Worm (Caenorhabditis elegans) whole organism, L1 larva: ENCODE data around the gene D2062.4.
"Not testable (repeated sequence)": the region's sequence is repeated elsewhere in the genome, so short reads cannot be mapped to it uniquely, and the experiment has no call there.

ENCODE experiments used
- C04F5.9 ChIP-seq: sonication (generic microtip); optimal IDR thresholded peaks from 2 replicates; lab custom pipeline; 2016; ENCODE audit warnings: missing genetic modification characterization, missing compliant biosample characterization
- Y116A8C.19 ChIP-seq: sonication (generic microtip); optimal IDR thresholded peaks from 2 replicates; lab custom pipeline; 2016; ENCODE audit warnings: missing compliant biosample characterization, missing genetic modification characterization, borderline replicate concordance
- alr-1 ChIP-seq: fragments of 200-800 bp; sonication (Bioruptor generic); optimal IDR thresholded peaks from 2 replicates; lab custom pipeline; 2018; ENCODE audit warnings: borderline replicate concordance, mild to moderate bottlenecking, missing genetic modification characterization, missing compliant biosample characterization
- ceh-63 ChIP-seq: fragments of 200-800 bp; sonication (Bioruptor generic); optimal IDR thresholded peaks from 2 replicates; lab custom pipeline; 2018; ENCODE audit warnings: mild to moderate bottlenecking, missing genetic modification characterization, missing compliant biosample characterization
- ces-1 ChIP-seq: fragments of 150-350 bp; optimal IDR thresholded peaks from 2 replicates; lab custom pipeline; 2014; ENCODE audit warnings: missing biosample characterization, missing genetic modification reagents, missing genetic modification characterization
- dsc-1 ChIP-seq: sonication (generic microtip); optimal IDR thresholded peaks from 2 replicates; lab custom pipeline; 2016; ENCODE audit warnings: mild to moderate bottlenecking, missing genetic modification characterization, missing compliant biosample characterization
- efl-1 ChIP-seq, 4 experiments: fragments of 150-350 bp; optimal IDR thresholded peaks in 3 of 4; peaks in 1 of 4; 1 replicate in 1 of 4; 2 replicates in 3 of 4; lab custom pipeline; 2014; ENCODE audit warnings: missing biosample characterization in 2 of 4, missing genetic modification characterization in 2 of 4, missing genetic modification reagents in 2 of 4
- efl-3 ChIP-seq: fragments of 200-800 bp; sonication (Bioruptor generic); optimal IDR thresholded peaks from 2 replicates; lab custom pipeline; 2018; ENCODE audit warnings: mild to moderate bottlenecking, missing genetic modification characterization, missing compliant biosample characterization
- egl-13 ChIP-seq: sonication (generic microtip); optimal IDR thresholded peaks from 2 replicates; lab custom pipeline; 2016; ENCODE audit warnings: missing genotype, missing genetic modification reagents, missing genetic modification characterization, missing compliant biosample characterization
- elt-2 ChIP-seq: sonication (generic microtip); optimal IDR thresholded peaks from 2 replicates; lab custom pipeline; 2016; ENCODE audit warnings: missing genetic modification characterization, mild to moderate bottlenecking, inconsistent platforms, missing compliant biosample characterization, missing genetic modification reagents
- hpl-2 ChIP-seq: fragments of 150-350 bp; optimal IDR thresholded peaks from 2 replicates; lab custom pipeline; 2014; ENCODE audit warnings: missing biosample characterization, missing genetic modification reagents, missing genetic modification characterization
- jun-1 ChIP-seq: fragments of 150-350 bp; optimal IDR thresholded peaks from 2 replicates; lab custom pipeline; 2014; ENCODE audit warnings: missing biosample characterization, missing genetic modification reagents, missing genetic modification characterization
- lin-13 ChIP-seq: fragments of 150-350 bp; optimal IDR thresholded peaks from 2 replicates; lab custom pipeline; 2014; ENCODE audit warnings: missing biosample characterization, missing genetic modification reagents, missing genetic modification characterization
- lin-15B ChIP-seq: fragments of 150-350 bp; sonication (generic microtip); optimal IDR thresholded peaks from 3 replicates; lab custom pipeline; 2014; ENCODE audit warnings: missing biosample characterization, missing genetic modification characterization
- lin-35 ChIP-seq, 2 experiments: fragments of 150-350 bp; optimal IDR thresholded peaks; 2 replicates each; lab custom pipeline; 2014; ENCODE audit warnings: missing biosample characterization in 2 of 2, missing genetic modification characterization in 2 of 2, missing genetic modification reagents in 2 of 2
- lir-3 ChIP-seq: sonication (generic microtip); optimal IDR thresholded peaks from 2 replicates; lab custom pipeline; 2016; ENCODE audit warnings: mild to moderate bottlenecking, missing genetic modification characterization, moderate library complexity, missing compliant biosample characterization; ENCODE audit not compliant: poor library complexity
- lsy-2 ChIP-seq, 2 experiments: fragments of 150-350 bp; optimal IDR thresholded peaks; 2 replicates each; lab custom pipeline; 2014; ENCODE audit warnings: missing biosample characterization in 2 of 2, missing genetic modification characterization in 2 of 2
- nhr-12 ChIP-seq: sonication (generic microtip); optimal IDR thresholded peaks from 2 replicates; lab custom pipeline; 2017; ENCODE audit warnings: missing biosample characterization, missing genetic modification characterization
- nhr-19 ChIP-seq: fragments of 200-800 bp; sonication (Bioruptor generic); conservative IDR thresholded peaks from 2 replicates; pipeline ENCODE4 v1.3.6; 2022; ENCODE audit warnings: missing genetic modification characterization, missing compliant biosample characterization
- nhr-237 ChIP-seq: fragments of 150-350 bp; optimal IDR thresholded peaks from 2 replicates; lab custom pipeline; 2014; ENCODE audit warnings: missing biosample characterization, missing genetic modification characterization
- nhr-47 ChIP-seq: sonication (generic microtip); optimal IDR thresholded peaks from 2 replicates; lab custom pipeline; 2016; ENCODE audit warnings: mild to moderate bottlenecking, missing genetic modification characterization, moderate library complexity, missing compliant biosample characterization
- nhr-71 ChIP-seq: sonication (generic microtip); optimal IDR thresholded peaks from 2 replicates; lab custom pipeline; 2016; ENCODE audit warnings: mild to moderate bottlenecking, missing genetic modification characterization, moderate library complexity, missing compliant biosample characterization
- nhr-77 ChIP-seq: fragments of 150-350 bp; optimal IDR thresholded peaks from 2 replicates; lab custom pipeline; 2014; ENCODE audit warnings: missing biosample characterization, missing genetic modification characterization
- nhr-84 ChIP-seq: sonication (generic microtip); optimal IDR thresholded peaks from 2 replicates; lab custom pipeline; 2017; ENCODE audit warnings: missing biosample characterization, missing genetic modification characterization
- nhr-85 ChIP-seq: sonication (generic microtip); peaks from one replicate; lab custom pipeline; 2016; ENCODE audit warnings: missing genetic modification characterization, inconsistent platforms, missing compliant biosample characterization
- pag-3 ChIP-seq: sonication (generic microtip); optimal IDR thresholded peaks from 2 replicates; lab custom pipeline; 2017; ENCODE audit warnings: missing genetic modification characterization, mild to moderate bottlenecking, missing compliant biosample characterization, antibody characterized with exemption, borderline replicate concordance; ENCODE audit not compliant: insufficient read depth
- pax-3 ChIP-seq: fragments of 200-800 bp; sonication (Bioruptor generic); optimal IDR thresholded peaks from 2 replicates; lab custom pipeline; 2018; ENCODE audit warnings: mild to moderate bottlenecking, missing genetic modification characterization, moderate library complexity, missing compliant biosample characterization
- rnt-1 ChIP-seq: sonication (generic microtip); optimal IDR thresholded peaks from 2 replicates; lab custom pipeline; 2016; ENCODE audit warnings: mild to moderate bottlenecking, missing genetic modification characterization, moderate library complexity, missing compliant biosample characterization
- skn-1 ChIP-seq: fragments of 150-350 bp; optimal IDR thresholded peaks from 2 replicates; lab custom pipeline; 2014; ENCODE audit warnings: missing biosample characterization, missing genetic modification characterization
- snu-23 ChIP-seq: sonication (generic microtip); optimal IDR thresholded peaks from 2 replicates; lab custom pipeline; 2016; ENCODE audit warnings: missing genetic modification characterization, missing compliant biosample characterization
- tbx-2 ChIP-seq: sonication (generic microtip); optimal IDR thresholded peaks from 2 replicates; lab custom pipeline; 2016; ENCODE audit warnings: missing genetic modification characterization, missing compliant biosample characterization
- tlp-1 ChIP-seq: fragments of 150-350 bp; optimal IDR thresholded peaks from 2 replicates; lab custom pipeline; 2014; ENCODE audit warnings: missing biosample characterization, missing genetic modification characterization
- unc-130 ChIP-seq: fragments of 150-350 bp; optimal IDR thresholded peaks from 2 replicates; lab custom pipeline; 2017; ENCODE audit warnings: missing biosample characterization, missing genetic modification characterization, inconsistent platforms
- zag-1 ChIP-seq: fragments of 150-350 bp; optimal IDR thresholded peaks from 2 replicates; lab custom pipeline; 2014; ENCODE audit warnings: missing biosample characterization, missing genetic modification characterization

The D2062.4 gene

ce11 chrII:2622936-2623452, at the start of gene D2062.4:
TSS of gene D2062.4 (plus strand) at chrII:2623402.
- not testable (repeated sequence) for TF ChIP-seq nhr-84 (tag; lab: Kevin White, UChicago); elt-2 (tag; lab: Kevin White, UChicago); lin-13 (GFP tag; lab: Kevin White, UChicago)

ce11 chrII:2578216-2578615, 45.0 kb upstream of the D2062.4 start:
- no peak for TF ChIP-seq tlp-1 (tag; lab: Kevin White, UChicago)
- TF ChIP-seq efl-1 (optimal IDR thresholded peaks at IDR 0.05; lab: Kevin White, UChicago), result no peak
- TF ChIP-seq efl-1 (GFP tag; optimal IDR thresholded peaks at IDR 0.05 in 1 of 2; lab: Kevin White, UChicago), result peak in 1 of 2 experiments; percentile 5

ce11 chrII:2583044-2583443, 40.2 kb upstream of the D2062.4 start, which contains the start of gene sri-74:
TSS of gene sri-74 (minus strand) at chrII:2583144.
- TF ChIP-seq nhr-12 (no peak), hpl-2 (GFP tag; lab: Kevin White, UChicago) (no peak), tbx-2 (tag; lab: Kevin White, UChicago) (no peak), alr-1 (tag; lab: Kevin White, UChicago) (no peak), zag-1 (no peak), unc-130 (tag; lab: Kevin White, UChicago) (no peak), nhr-237 (tag; lab: Kevin White, UChicago) (no peak), pax-3 (no peak), jun-1 (tag; lab: Kevin White, UChicago) (no peak), lir-3 (tag; lab: Kevin White, UChicago) (no peak), Y116A8C.19 (tag; lab: Kevin White, UChicago) (no peak), ces-1 (GFP tag; lab: Kevin White, UChicago) (no peak), tlp-1 (tag; lab: Kevin White, UChicago) (no peak)
- TF ChIP-seq, all 84 proteins: peak for 0

ce11 chrII:2585493-2585892, 37.7 kb upstream of the D2062.4 start, which contains the start of gene sri-36:
TSS of gene sri-36 (minus strand) at chrII:2585593.
- TF ChIP-seq efl-3 (GFP tag; lab: Kevin White, UChicago), result no peak
- no peak for TF ChIP-seq ceh-63 (GFP tag; lab: Kevin White, UChicago)
- no peak for TF ChIP-seq pag-3 (tag; lab: Kevin White, UChicago)
- no peak for TF ChIP-seq nhr-71 (tag; lab: Kevin White, UChicago)
- TF ChIP-seq nhr-19 (GFP tag; lab: Robert Waterston, UW), result no peak
- no peak for TF ChIP-seq nhr-85 (tag; lab: Kevin White, UChicago)
- no peak for TF ChIP-seq rnt-1 (tag; lab: Kevin White, UChicago)
- no peak for TF ChIP-seq nhr-47 (tag; lab: Kevin White, UChicago)
- no peak for TF ChIP-seq egl-13 (tag; lab: Kevin White, UChicago)
- no peak for TF ChIP-seq lsy-2 (tag; optimal IDR thresholded peaks at IDR 0.05; lab: Kevin White, UChicago)
- TF ChIP-seq snu-23 (GFP tag; lab: Kevin White, UChicago), result no peak
- no peak for TF ChIP-seq nhr-77 (tag; lab: Kevin White, UChicago)
- no peak for TF ChIP-seq dsc-1

ce11 chrII:2586861-2587554, 36.2 kb upstream of the D2062.4 start, which contains the start of the genes F33H12.7 and sri-39:
TSS of gene F33H12.7 (minus strand) at chrII:2586911.
TSS of gene sri-39 (plus strand) at chrII:2587504.
- TF ChIP-seq elt-2 (tag; lab: Kevin White, UChicago) (peak; percentile 96), efl-1 (optimal IDR thresholded peaks at IDR 0.05; lab: Kevin White, UChicago) (no peak), efl-1 (GFP tag; optimal IDR thresholded peaks at IDR 0.05 in 1 of 2; lab: Kevin White, UChicago) (peak in 1 of 2 experiments; percentile 74), lin-35 (GFP tag; optimal IDR thresholded peaks at IDR 0.05; lab: Kevin White, UChicago) (peak in 1 of 2 experiments; percentile 12), skn-1 (no peak), lin-15B (tag; lab: Kevin White, UChicago) (no peak), C04F5.9 (tag; lab: Kevin White, UChicago) (no peak), jun-1 (tag; lab: Kevin White, UChicago) (peak; percentile 52)
- TF ChIP-seq, all 84 proteins: peak for 4
